Worm (Caenorhabditis elegans) whole organism, L4 larva: Measurements from ENCODE around the gene R13A5.11.
"Not testable (repeated sequence)": the region's sequence is repeated elsewhere in the genome, so short reads cannot be mapped to it uniquely, and the experiment has no call there.

Experiments used
- D1046.2 ChIP-seq: fragments of 200-800 bp; sonication (Bioruptor generic); IDR thresholded peaks from 2 replicates; pipeline ENCODE4 v1.3.6; 2022; ENCODE audit warnings: missing genetic modification characterization, missing compliant biosample characterization
- F10B5.3 ChIP-seq: sonication (generic microtip); optimal IDR thresholded peaks from 2 replicates; lab custom pipeline; 2016; ENCODE audit warnings: mild to moderate bottlenecking, missing genetic modification characterization, missing compliant biosample characterization
- F49E8.2 ChIP-seq: sonication (generic microtip); optimal IDR thresholded peaks from 2 replicates; lab custom pipeline; 2016; ENCODE audit warnings: missing compliant biosample characterization, mild to moderate bottlenecking, missing genetic modification characterization, borderline replicate concordance
- R02D3.7 ChIP-seq: fragments of 150-350 bp; sonication (generic microtip); optimal IDR thresholded peaks from 3 replicates; lab custom pipeline; 2014; ENCODE audit warnings: missing biosample characterization, missing genetic modification characterization
- T20F7.1 ChIP-seq: fragments of 200-800 bp; sonication (Bioruptor generic); optimal IDR thresholded peaks from 2 replicates; lab custom pipeline; 2018; ENCODE audit warnings: mild to moderate bottlenecking, missing genetic modification characterization, missing compliant biosample characterization
- T26A8.4 ChIP-seq: fragments of 200-800 bp; sonication (Bioruptor generic); IDR thresholded peaks from 2 replicates; pipeline ENCODE4 v1.3.6; 2022; ENCODE audit warnings: missing genetic modification characterization, missing compliant biosample characterization
- ZK337.2 ChIP-seq: fragments of 200-800 bp; sonication (Bioruptor generic); IDR thresholded peaks from 2 replicates; pipeline ENCODE4 v1.3.6; 2022; ENCODE audit warnings: missing genetic modification reagents, missing genetic modification characterization, missing compliant biosample characterization
- ZK546.5 ChIP-seq, 2 experiments: sonication (generic microtip); optimal IDR thresholded peaks; 2 replicates each; lab custom pipeline; 2017; ENCODE audit warnings: missing biosample characterization in 2 of 2, missing genetic modification characterization in 2 of 2
- aha-1 ChIP-seq: fragments of 150-350 bp; peaks from one replicate; lab custom pipeline; 2014; ENCODE audit warnings: missing biosample characterization, missing genetic modification characterization
- aly-2 ChIP-seq: sonication (generic microtip); optimal IDR thresholded peaks from 2 replicates; lab custom pipeline; 2018; ENCODE audit warnings: missing biosample characterization, missing genetic modification characterization
- ama-1 ChIP-seq: fragments of 150-350 bp; optimal IDR thresholded peaks from 2 replicates; lab custom pipeline; 2014; ENCODE audit warnings: inconsistent platforms, mixed read lengths
- arid-1 ChIP-seq: fragments of 200-800 bp; sonication (Bioruptor generic); conservative IDR thresholded peaks from 2 replicates; pipeline ENCODE4 v1.3.6; 2022; ENCODE audit warnings: missing genetic modification reagents, missing genetic modification characterization, missing compliant biosample characterization
- ces-1 ChIP-seq: fragments of 150-350 bp; sonication (generic microtip); optimal IDR thresholded peaks from 4 replicates; lab custom pipeline; 2014; ENCODE audit warnings: missing biosample characterization, missing genetic modification reagents, missing genetic modification characterization
- cey-2 ChIP-seq: sonication (generic microtip); optimal IDR thresholded peaks from 3 replicates; lab custom pipeline; 2017; ENCODE audit warnings: missing genetic modification characterization, mild to moderate bottlenecking, missing compliant biosample characterization, antibody characterized with exemption, borderline replicate concordance; ENCODE audit not compliant: insufficient read depth
- ctbp-1 ChIP-seq: fragments of 200-800 bp; sonication (Bioruptor generic); IDR thresholded peaks from 2 replicates; pipeline ENCODE4 v1.3.6; 2022; ENCODE audit warnings: missing genetic modification reagents, missing genetic modification characterization, missing compliant biosample characterization
- daf-16 ChIP-seq, 3 experiments: sonication (generic microtip); optimal IDR thresholded peaks; 2 replicates each; lab custom pipeline; 2016 to 2017; ENCODE audit warnings: missing genetic modification characterization in 3 of 3, missing genetic modification reagents in 3 of 3, mild to moderate bottlenecking in 2 of 3, missing compliant biosample characterization in 2 of 3, missing biosample characterization in 1 of 3, moderate library complexity in 1 of 3
- daf-19 ChIP-seq: fragments of 200-800 bp; sonication (Bioruptor generic); conservative IDR thresholded peaks from 2 replicates; pipeline ENCODE4 v1.3.6; 2022; ENCODE audit warnings: missing genetic modification characterization, missing compliant biosample characterization
- dmd-6 ChIP-seq: fragments of 200-800 bp; sonication (Bioruptor generic); IDR thresholded peaks from 2 replicates; pipeline ENCODE4 v1.3.6; 2022; ENCODE audit warnings: missing genetic modification reagents, missing genetic modification characterization, missing compliant biosample characterization
- dmd-9 ChIP-seq: fragments of 200-800 bp; sonication (Bioruptor generic); IDR thresholded peaks from 2 replicates; pipeline ENCODE4 v1.3.6; 2022; ENCODE audit warnings: missing genetic modification reagents, missing genetic modification characterization, missing compliant biosample characterization
- dpl-1 ChIP-seq: fragments of 150-350 bp; optimal IDR thresholded peaks from 2 replicates; lab custom pipeline; 2014; ENCODE audit warnings: missing biosample characterization, missing genetic modification reagents, missing genetic modification characterization
- duxl-1 ChIP-seq: sonication (generic microtip); optimal IDR thresholded peaks from 2 replicates; lab custom pipeline; 2016; ENCODE audit warnings: mild to moderate bottlenecking, missing genetic modification characterization, moderate library complexity, missing compliant biosample characterization; ENCODE audit not compliant: poor library complexity
- egl-27 ChIP-seq: sonication (generic microtip); optimal IDR thresholded peaks from 3 replicates; lab custom pipeline; 2017; ENCODE audit warnings: missing biosample characterization, missing genetic modification reagents, missing genetic modification characterization
- fkh-10 ChIP-seq: fragments of 150-350 bp; optimal IDR thresholded peaks from 2 replicates; lab custom pipeline; 2014; ENCODE audit warnings: missing biosample characterization, missing genetic modification reagents, missing genetic modification characterization
- hlh-11 ChIP-seq: fragments of 200-800 bp; sonication (Bioruptor generic); optimal IDR thresholded peaks from 2 replicates; lab custom pipeline; 2018; ENCODE audit warnings: mild to moderate bottlenecking, missing genetic modification characterization, missing compliant biosample characterization
- lin-1 ChIP-seq: fragments of 200-800 bp; sonication (Bioruptor generic); IDR thresholded peaks from 2 replicates; pipeline ENCODE4 v1.3.6; 2022; ENCODE audit warnings: missing genetic modification reagents, missing genetic modification characterization, missing compliant biosample characterization
- lir-3 ChIP-seq: sonication (generic microtip); optimal IDR thresholded peaks from 2 replicates; lab custom pipeline; 2016; ENCODE audit warnings: mild to moderate bottlenecking, missing genetic modification characterization, missing compliant biosample characterization
- madf-9 ChIP-seq: fragments of 200-800 bp; sonication (Bioruptor generic); conservative IDR thresholded peaks from 2 replicates; pipeline ENCODE4 v1.3.6; 2022; ENCODE audit warnings: missing genetic modification reagents, missing genetic modification characterization, missing compliant biosample characterization
- mep-1 ChIP-seq: fragments of 150-350 bp; sonication (generic microtip); optimal IDR thresholded peaks from 3 replicates; lab custom pipeline; 2014; ENCODE audit warnings: missing biosample characterization, missing genetic modification characterization
- mes-2 ChIP-seq: sonication (generic microtip); optimal IDR thresholded peaks from 2 replicates; lab custom pipeline; 2016; ENCODE audit warnings: missing genotype, mild to moderate bottlenecking, missing genetic modification characterization, missing compliant biosample characterization; ENCODE audit not compliant: poor library complexity, severe bottlenecking
- mxl-2 ChIP-seq: fragments of 200-800 bp; sonication (Bioruptor generic); conservative IDR thresholded peaks from 2 replicates; pipeline ENCODE4 v1.3.6; 2022; ENCODE audit warnings: missing genetic modification reagents, missing genetic modification characterization, missing compliant biosample characterization
- nhr-102 ChIP-seq: sonication (generic microtip); optimal IDR thresholded peaks from 2 replicates; lab custom pipeline; 2016; ENCODE audit warnings: mild to moderate bottlenecking, missing genetic modification characterization, moderate library complexity, missing compliant biosample characterization
- nhr-237 ChIP-seq: sonication (generic microtip); optimal IDR thresholded peaks from 2 replicates; lab custom pipeline; 2017; ENCODE audit warnings: missing biosample characterization, missing genetic modification characterization
- nhr-25 ChIP-seq: sonication (generic microtip); optimal IDR thresholded peaks from 2 replicates; lab custom pipeline; 2017; ENCODE audit warnings: missing genetic modification characterization, mild to moderate bottlenecking, missing compliant biosample characterization, antibody characterized with exemption, moderate library complexity, borderline replicate concordance; ENCODE audit not compliant: insufficient read depth
- nhr-28 ChIP-seq: fragments of 150-350 bp; optimal IDR thresholded peaks from 2 replicates; lab custom pipeline; 2014; ENCODE audit warnings: missing biosample characterization, missing genetic modification characterization
- nhr-41 ChIP-seq: fragments of 200-800 bp; sonication (Bioruptor generic); IDR thresholded peaks from 2 replicates; pipeline ENCODE4 v1.3.6; 2022; ENCODE audit warnings: missing genetic modification reagents, missing genetic modification characterization, missing compliant biosample characterization
- pha-4 ChIP-seq, 2 experiments: fragments of 150-350 bp in 1 of 2; fragments of 200-800 bp in 1 of 2; sonication (Bioruptor generic) in 1 of 2; IDR thresholded peaks in 1 of 2; optimal IDR thresholded peaks in 1 of 2; 2 replicates each; pipeline versions ENCODE4 v1.3.6 to Lab custom; 2014 to 2022; ENCODE audit warnings: missing genetic modification characterization in 2 of 2, missing genetic modification reagents in 2 of 2, missing biosample characterization in 1 of 2, missing compliant biosample characterization in 1 of 2
- pqm-1 ChIP-seq: sonication (generic microtip); optimal IDR thresholded peaks from 2 replicates; lab custom pipeline; 2017; ENCODE audit warnings: missing biosample characterization, missing genetic modification characterization
- sdz-12 ChIP-seq: fragments of 200-800 bp; sonication (Bioruptor generic); optimal IDR thresholded peaks from 2 replicates; lab custom pipeline; 2018; ENCODE audit warnings: mild to moderate bottlenecking, missing genetic modification characterization, missing compliant biosample characterization
- set-16 ChIP-seq: fragments of 200-800 bp; sonication (Bioruptor generic); IDR thresholded peaks from 2 replicates; pipeline ENCODE4 v1.3.6; 2022; ENCODE audit warnings: missing genetic modification reagents, missing genetic modification characterization, missing compliant biosample characterization
- snpc-4 ChIP-seq: fragments of 150-350 bp; optimal IDR thresholded peaks from 2 replicates; lab custom pipeline; 2014; ENCODE audit warnings: missing biosample characterization, missing genetic modification characterization
- tra-1 ChIP-seq: fragments of 200-800 bp; sonication (Bioruptor generic); IDR thresholded peaks from 2 replicates; pipeline ENCODE4 v1.3.6; 2022; ENCODE audit warnings: missing genetic modification reagents, missing genetic modification characterization, missing compliant biosample characterization
- unc-39 ChIP-seq: sonication (generic microtip); optimal IDR thresholded peaks from 2 replicates; lab custom pipeline; 2017; ENCODE audit warnings: missing biosample characterization, missing genetic modification characterization
- unc-62 ChIP-seq, 3 experiments: fragments of 150-350 bp in 1 of 3; sonication (generic microtip); optimal IDR thresholded peaks in 2 of 3; peaks in 1 of 3; 1 replicate in 1 of 3; 2 replicates in 2 of 3; lab custom pipeline; 2014 to 2017; ENCODE audit warnings: missing biosample characterization in 3 of 3, missing genetic modification characterization in 3 of 3, missing genetic modification reagents in 3 of 3, missing genotype in 1 of 3
- zag-1 ChIP-seq: fragments of 150-350 bp; optimal IDR thresholded peaks from 2 replicates; lab custom pipeline; 2014; ENCODE audit warnings: missing biosample characterization, missing genetic modification characterization
- zip-2 ChIP-seq: fragments of 150-350 bp; optimal IDR thresholded peaks from 2 replicates; lab custom pipeline; 2014; ENCODE audit warnings: missing biosample characterization, missing genetic modification characterization

The R13A5.11 gene

DNA sequence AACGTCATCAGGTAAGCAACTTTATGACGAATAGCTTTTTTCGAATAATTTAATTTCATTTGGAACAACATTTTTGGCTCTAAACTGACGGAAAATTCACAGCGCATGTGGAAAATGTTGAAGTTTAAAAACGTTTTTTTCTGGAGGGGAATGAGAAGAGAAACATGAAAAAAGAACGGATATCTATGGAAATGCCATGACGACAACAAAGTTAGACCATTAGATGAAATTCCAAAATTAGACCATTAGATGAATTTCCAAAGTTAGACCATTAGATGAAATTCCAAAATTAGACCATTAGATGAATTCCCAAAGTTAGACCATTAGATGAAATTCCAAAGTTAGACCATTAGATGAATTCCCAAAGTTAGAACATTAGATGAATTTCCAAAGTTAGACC, 1.3 kb upstream of the R13A5.11 start, which contains the start of gene Y80D4G.2:
TSS of gene Y80D4G.2 (minus strand) at position 101 of the 400 bp plus-strand sequence.
- TF ChIP-seq ama-1 (lab: Kevin White, UChicago); arid-1; unc-39: not testable (repeated sequence)

DNA sequence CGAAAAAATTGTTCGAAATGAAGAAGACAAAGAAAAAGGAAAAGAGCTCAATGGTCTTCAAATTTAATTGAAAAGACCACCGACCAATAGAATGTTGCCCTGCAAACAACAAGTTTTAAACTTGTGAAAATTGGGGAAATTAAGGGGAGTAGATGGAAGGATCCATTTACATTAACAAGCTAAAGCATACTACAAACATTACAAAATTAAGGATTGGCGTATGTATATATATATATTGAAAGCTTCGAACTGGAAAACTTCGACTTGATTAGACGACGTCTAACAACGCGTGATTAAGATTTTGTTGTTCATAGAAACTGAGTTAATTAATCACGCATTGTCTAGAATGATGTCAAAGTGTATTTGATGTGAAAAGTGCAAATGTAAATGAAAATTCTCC, 4.9 kb downstream of the R13A5.11 start, which contains the start of gene R13A5.15:
TSS of gene R13A5.15 (minus strand) at position 101 of the 400 bp plus-strand sequence.
- TF ChIP-seq dpl-1 (GFP tag; lab: Kevin White, UChicago) (no peak), pqm-1 (tag; lab: Kevin White, UChicago) (no peak), tra-1 (GFP tag; lab: Robert Waterston, UW) (no peak), aly-2 (no peak), lin-1 (no peak), ama-1 (lab: Kevin White, UChicago) (no peak), nhr-102 (tag; lab: Kevin White, UChicago) (no peak), egl-27 (tag; lab: Kevin White, UChicago) (no peak), fkh-10 (GFP tag; lab: Kevin White, UChicago) (no peak), unc-39 (no peak), ces-1 (GFP tag; lab: Kevin White, UChicago) (no peak), dmd-9 (no peak), D1046.2 (no peak)

DNA sequence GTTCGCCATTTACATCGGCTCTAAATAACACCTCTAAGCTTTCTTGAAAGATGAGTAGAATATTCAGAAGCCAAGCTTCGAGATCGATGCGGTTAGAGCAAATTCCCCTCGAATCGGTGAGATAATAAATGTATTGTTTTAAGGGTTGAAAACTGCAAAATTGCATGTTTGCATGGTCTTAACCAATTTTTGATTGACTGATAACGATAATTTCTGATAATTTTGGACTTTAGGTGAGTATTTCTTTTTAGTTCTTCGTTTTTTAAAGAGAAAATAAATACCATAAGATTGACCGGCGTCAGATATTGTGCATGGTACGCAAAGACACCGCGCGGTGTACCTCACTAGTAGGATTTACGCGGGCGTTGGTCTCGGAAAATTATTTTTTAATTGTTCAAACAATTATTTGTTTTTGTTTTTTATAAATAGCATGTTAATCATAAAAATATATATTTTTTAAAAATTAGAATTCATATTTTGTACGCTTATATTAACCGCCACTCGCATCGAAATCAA, 8.9 kb downstream of the R13A5.11 start, which contains the start of gene cup-5:
TSS of gene cup-5 (plus strand) at position 51 of the 516 bp plus-strand sequence.
- no peak for TF ChIP-seq daf-19 (GFP tag; lab: Robert Waterston, UW)
- no peak for TF ChIP-seq mep-1
- no peak for TF ChIP-seq zag-1 (tag; lab: Kevin White, UChicago)
- no peak for TF ChIP-seq lir-3
- TF ChIP-seq madf-9 (GFP tag; lab: Robert Waterston, UW), result no peak
- TF ChIP-seq snpc-4 (tag; lab: Kevin White, UChicago), result no peak
- no peak for TF ChIP-seq pqm-1 (tag; lab: Kevin White, UChicago)
- TF ChIP-seq dpl-1 (GFP tag; lab: Kevin White, UChicago), result peak; percentile 48
- no peak; the same call in 1 of the 2 replicates for TF ChIP-seq dmd-6
- no peak for TF ChIP-seq F49E8.2 (tag; lab: Kevin White, UChicago)
- no peak for TF ChIP-seq nhr-25 (tag; lab: Kevin White, UChicago)
- peak; percentile 77 for TF ChIP-seq mes-2 (tag; lab: Kevin White, UChicago)
- no peak for TF ChIP-seq ZK337.2
- peak; percentile 79 for TF ChIP-seq R02D3.7 (tag; lab: Kevin White, UChicago)
- no peak for TF ChIP-seq T26A8.4 (GFP tag; lab: Robert Waterston, UW)
- no peak for TF ChIP-seq F10B5.3 (tag; lab: Kevin White, UChicago)
- no peak for TF ChIP-seq nhr-41 (GFP tag; lab: Robert Waterston, UW)
- no peak for TF ChIP-seq cey-2 (tag; lab: Kevin White, UChicago)
- TF ChIP-seq lin-1, result no peak
- TF ChIP-seq zip-2 (tag; lab: Kevin White, UChicago), result no peak
- TF ChIP-seq sdz-12 (GFP tag; lab: Kevin White, UChicago), result no peak
- TF ChIP-seq aha-1 (tag; lab: Kevin White, UChicago), result no peak
- no peak for TF ChIP-seq nhr-237 (tag; lab: Kevin White, UChicago)
- no peak for TF ChIP-seq pha-4 (GFP tag; IDR thresholded peaks at IDR 0.05; lab: Robert Waterston, UW)
- peak; percentile 52 for TF ChIP-seq pha-4 (tag; optimal IDR thresholded peaks at IDR 0.05; lab: Kevin White, UChicago)
- peak; percentile 11 for TF ChIP-seq T20F7.1 (GFP tag; lab: Kevin White, UChicago)
- no peak for TF ChIP-seq ZK546.5 (tag; optimal IDR thresholded peaks at IDR 0.05; lab: Kevin White, UChicago)
- no peak for TF ChIP-seq set-16 (GFP tag; lab: Robert Waterston, UW)
- no peak for TF ChIP-seq duxl-1 (tag; lab: Kevin White, UChicago)
- TF ChIP-seq daf-16 (GFP tag; optimal IDR thresholded peaks at IDR 0.05; lab: Kevin White, UChicago), result no peak
- no peak for TF ChIP-seq daf-16 (tag; optimal IDR thresholded peaks at IDR 0.05; lab: Kevin White, UChicago)
- no peak for TF ChIP-seq unc-62 (GFP tag; optimal IDR thresholded peaks at IDR 0.05 in 1 of 2; lab: Kevin White, UChicago)
- no peak for TF ChIP-seq unc-62 (tag; optimal IDR thresholded peaks at IDR 0.05; lab: Kevin White, UChicago)
- TF ChIP-seq mxl-2 (GFP tag; lab: Robert Waterston, UW), result no peak
- TF ChIP-seq nhr-28, result no peak
- TF ChIP-seq hlh-11 (tag; lab: Kevin White, UChicago), result no peak
- no peak for TF ChIP-seq ctbp-1 (GFP tag; lab: Robert Waterston, UW)
